Fruit fly (Drosophila melanogaster) S2 (cell line): Measurements from ENCODE around the gene CG43925.
"Not testable (repeated sequence)": the region's sequence is repeated elsewhere in the genome, so short reads cannot be mapped to it uniquely, and the experiment has no call there.

ENCODE experiments used
- CG8478 ChIP-seq: fragments of >200 bp; optimal IDR thresholded peaks from 2 replicates; lab custom pipeline; 2018
- CTCF ChIP-seq, 2 experiments: fragments of >200 bp; optimal IDR thresholded peaks; 2 replicates each; lab custom pipeline; 2018

The CG43925 gene

DNA sequence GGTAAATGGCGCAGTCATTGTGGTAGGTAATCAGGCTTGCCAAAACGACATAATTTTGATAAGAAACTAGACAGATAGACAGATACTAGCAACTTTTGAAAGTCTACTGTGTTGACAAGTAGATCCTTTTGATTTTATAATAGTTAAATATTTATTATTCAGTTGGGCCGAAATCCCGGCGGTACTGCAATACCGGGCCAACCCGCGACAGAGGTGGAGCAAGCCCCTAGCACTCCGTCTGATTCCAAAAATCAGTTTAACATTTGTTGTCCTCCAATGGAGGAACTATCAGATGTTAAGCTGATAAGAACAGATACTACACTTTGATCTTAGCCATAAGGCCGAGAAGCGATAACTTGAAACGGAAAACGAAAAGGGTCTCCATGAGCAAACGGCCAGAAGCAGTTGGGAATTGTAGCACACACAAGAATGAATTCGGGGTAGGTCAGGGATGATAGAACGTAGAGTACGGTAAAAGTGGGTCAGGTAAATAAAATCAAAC is 35.6 kb downstream of the CG43925 start, which contains the start of gene CG15482:
Gene CG15482, minus strand, starts transcription at position 51 of the 502 bp plus-strand sequence.
- TF ChIP-seq CTCF (optimal IDR thresholded peaks at IDR 0.05; lab: Kevin White, UChicago); CG8478 (lab: Kevin White, UChicago): not testable (repeated sequence)

DNA sequence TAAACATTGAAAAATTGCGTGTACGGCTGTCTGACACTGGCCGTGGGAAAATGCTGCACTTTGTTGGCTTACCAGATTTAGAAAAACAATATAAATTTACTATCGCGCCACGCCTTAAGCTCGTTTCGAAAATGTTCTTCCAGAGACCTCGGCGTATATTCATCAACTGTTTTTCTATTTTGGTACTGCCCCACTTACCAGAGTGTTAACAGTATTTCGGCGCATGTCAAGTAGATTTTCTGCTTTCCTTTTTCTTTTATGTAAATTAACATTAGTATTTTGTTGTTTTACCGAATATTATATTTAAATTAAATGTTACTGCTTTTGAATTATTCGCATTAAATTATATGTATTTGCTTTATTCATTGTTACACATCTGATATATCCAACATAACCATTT is 38.8 kb downstream of the CG43925 start, which contains the start of gene kek4:
Gene kek4, minus strand, starts transcription at position 341 of the 400 bp plus-strand sequence.
- no peak for TF ChIP-seq CG8478 (lab: Kevin White, UChicago)
- no peak for TF ChIP-seq CTCF (optimal IDR thresholded peaks at IDR 0.05; lab: Kevin White, UChicago)

DNA sequence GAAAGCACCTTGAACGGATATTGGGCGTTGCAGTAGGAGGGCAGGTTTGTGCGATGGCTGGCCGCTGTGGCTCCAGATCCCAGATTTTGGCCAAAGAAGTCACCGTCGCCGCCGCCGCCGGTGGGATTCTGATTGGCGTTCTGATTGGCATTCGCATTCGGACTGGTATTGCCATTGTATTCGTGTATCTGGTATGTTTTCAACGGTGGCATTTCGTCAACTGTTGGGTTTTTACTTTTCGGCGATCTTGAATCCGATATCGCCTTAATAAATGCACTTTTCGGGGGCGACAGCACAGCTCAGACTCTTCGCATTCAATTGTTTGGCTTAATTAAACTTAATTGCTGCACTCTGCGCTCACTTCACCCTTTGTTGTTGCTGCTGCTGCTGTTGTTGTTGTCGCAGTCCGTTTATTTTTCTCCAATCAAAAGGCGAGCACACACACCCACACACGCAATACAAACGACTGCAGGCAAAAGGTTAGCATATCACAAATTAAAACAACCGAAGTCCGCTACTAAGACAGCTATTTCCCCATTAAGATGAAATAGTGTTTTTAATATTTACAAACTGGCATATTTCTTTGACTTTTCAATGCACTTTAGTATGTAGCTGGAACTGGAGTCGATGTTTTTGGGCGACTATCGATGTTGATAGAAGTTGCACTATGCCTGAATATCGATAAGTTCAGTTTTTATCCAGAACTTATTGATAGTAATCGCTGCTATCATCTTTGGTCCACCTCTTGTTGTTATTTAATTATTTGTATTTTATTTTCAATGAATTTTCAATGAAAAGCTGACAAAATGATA is 43.3 kb downstream of the CG43925 start, which contains the start of the genes CG9426 and mRF1:
Gene CG9426, minus strand, starts transcription at position 643 of the 812 bp plus-strand sequence.
Gene mRF1, plus strand, starts transcription at position 699 of the 812 bp plus-strand sequence.
- TF ChIP-seq CG8478 (lab: Kevin White, UChicago) = no peak
- no peak for TF ChIP-seq CTCF (optimal IDR thresholded peaks at IDR 0.05; lab: Kevin White, UChicago)

DNA sequence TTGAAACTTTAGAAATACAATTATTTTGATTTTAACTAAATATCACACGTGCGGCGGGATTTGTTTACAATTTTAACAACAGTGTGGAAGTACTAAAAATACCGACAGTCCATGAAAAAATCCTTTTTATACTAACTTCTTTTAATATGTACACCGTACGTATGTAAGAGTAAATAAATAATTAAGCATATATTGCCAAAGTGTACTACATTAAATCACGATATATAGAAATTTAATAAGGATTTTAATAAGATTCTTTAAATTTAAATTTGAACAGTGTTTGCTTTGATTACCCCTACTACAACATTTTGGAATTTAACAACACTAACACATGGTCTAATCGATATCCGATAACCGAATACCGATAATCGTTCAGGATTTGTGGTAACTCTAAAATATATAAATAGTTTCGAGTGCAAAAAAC is 46.0 kb downstream of the CG43925 start, which contains the start of the genes Ski6 and CG16812:
Gene Ski6, minus strand, starts transcription at position 205 of the 424 bp plus-strand sequence.
Gene CG16812, plus strand, starts transcription at position 363 of the 424 bp plus-strand sequence.
- TF ChIP-seq CG8478 (lab: Kevin White, UChicago) (no peak), CTCF (optimal IDR thresholded peaks at IDR 0.05; lab: Kevin White, UChicago) (no peak)

dm6 chr2L:13225225-13225840 is 49.1 kb downstream of the CG43925 start, which contains the start of gene CG15480:
CG15480 (minus strand) TSS chr2L:13225275.
- TF ChIP-seq CG8478 (lab: Kevin White, UChicago) = no peak
